Worm (Caenorhabditis elegans): ENCODE data around the gene W09H1.1.

DNA sequence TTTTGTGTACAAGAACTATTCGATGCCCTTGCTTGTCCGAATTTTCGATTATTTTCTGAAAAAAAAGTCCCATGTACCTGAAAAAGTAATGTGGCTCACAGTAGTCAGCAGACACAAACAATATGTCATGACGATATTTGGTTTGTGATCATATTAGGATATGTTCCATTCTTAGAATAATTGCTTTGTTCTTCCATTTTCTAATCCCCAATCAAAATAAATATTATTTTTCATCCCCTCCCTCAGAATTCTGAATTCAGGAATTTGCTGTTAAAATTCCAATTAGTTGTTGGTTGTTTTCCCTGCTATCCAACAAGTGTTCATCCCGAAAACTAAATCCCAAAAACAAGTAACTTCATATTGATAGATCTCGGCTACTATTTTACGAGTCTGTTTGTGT lies 38.0 kb upstream of the W09H1.1 start:
- TF ChIP-seq mep-1 (tag; optimal IDR thresholded peaks at IDR 0.05), result no peak
- no peak for TF ChIP-seq ceh-62 (tag; optimal IDR thresholded peaks at IDR 0.05)
- no peak for TF ChIP-seq ama-1 (optimal IDR thresholded peaks at IDR 0.05)
- TF ChIP-seq nhr-237 (tag; optimal IDR thresholded peaks at IDR 0.05), result no peak
